Worm (Caenorhabditis elegans) whole organism, young adult: Measurements from ENCODE around the gene ZK353.3.

Source experiments
- C06A6.2 ChIP-seq: fragments of 200-800 bp; sonication (Bioruptor generic); conservative IDR thresholded peaks from 2 replicates; pipeline ENCODE4 v1.3.6; 2022; ENCODE audit warnings: missing genetic modification characterization, missing compliant biosample characterization
- C17E4.6 ChIP-seq: fragments of 200-800 bp; sonication (Bioruptor generic); IDR thresholded peaks from 2 replicates; pipeline ENCODE4 v1.3.6; 2022; ENCODE audit warnings: missing genetic modification reagents, missing genetic modification characterization, missing compliant biosample characterization
- F33H1.4 ChIP-seq: fragments of 200-800 bp; sonication (Bioruptor generic); IDR thresholded peaks from 2 replicates; pipeline ENCODE4 v1.3.6; 2022; ENCODE audit warnings: missing genetic modification reagents, missing genetic modification characterization, missing compliant biosample characterization
- F37B4.10 ChIP-seq: fragments of 200-800 bp; sonication (Bioruptor generic); IDR thresholded peaks from 2 replicates; pipeline ENCODE4 v1.3.6; 2022; ENCODE audit warnings: missing genetic modification characterization, missing compliant biosample characterization
- F52B5.7 ChIP-seq: sonication (generic microtip); optimal IDR thresholded peaks from 2 replicates; lab custom pipeline; 2016; ENCODE audit warnings: mild to moderate bottlenecking, missing genetic modification characterization, missing compliant biosample characterization
- T26A5.8 ChIP-seq: sonication (generic microtip); optimal IDR thresholded peaks from 2 replicates; lab custom pipeline; 2016; ENCODE audit warnings: missing genetic modification characterization, missing compliant biosample characterization
- Y95B8A.8 ChIP-seq: fragments of 200-800 bp; sonication (Bioruptor generic); IDR thresholded peaks from 2 replicates; pipeline ENCODE4 v1.3.6; 2022; ENCODE audit warnings: missing genetic modification reagents, missing genetic modification characterization, missing compliant biosample characterization
- akir-1 ChIP-seq: fragments of 200-800 bp; sonication (Bioruptor generic); optimal IDR thresholded peaks from 2 replicates; lab custom pipeline; 2018; ENCODE audit warnings: mild to moderate bottlenecking, missing genetic modification characterization, moderate library complexity, missing compliant biosample characterization
- aptf-3 ChIP-seq: fragments of 200-800 bp; sonication (Bioruptor generic); IDR thresholded peaks from 2 replicates; pipeline ENCODE4 v1.3.6; 2022; ENCODE audit warnings: missing genetic modification characterization, missing compliant biosample characterization
- bed-2 ChIP-seq: fragments of 200-800 bp; sonication (Bioruptor generic); IDR thresholded peaks from 2 replicates; pipeline ENCODE4 v1.3.6; 2022; ENCODE audit warnings: missing genetic modification reagents, missing genetic modification characterization, missing compliant biosample characterization
- ceh-40 ChIP-seq: fragments of 200-800 bp; sonication (Bioruptor generic); IDR thresholded peaks from 2 replicates; pipeline ENCODE4 v1.3.6; 2022; ENCODE audit warnings: missing genetic modification characterization, missing compliant biosample characterization
- ceh-91 ChIP-seq: fragments of 200-800 bp; sonication (Bioruptor generic); IDR thresholded peaks from 2 replicates; pipeline ENCODE4 v1.3.6; 2022; ENCODE audit warnings: missing genetic modification reagents, missing genetic modification characterization, missing compliant biosample characterization
- dpl-1 ChIP-seq: fragments of 150-350 bp; optimal IDR thresholded peaks from 2 replicates; lab custom pipeline; 2014; ENCODE audit warnings: missing biosample characterization, missing genetic modification reagents, missing genetic modification characterization
- efl-1 ChIP-seq: fragments of 150-350 bp; optimal IDR thresholded peaks from 2 replicates; lab custom pipeline; 2014; ENCODE audit warnings: missing biosample characterization, missing genetic modification reagents, missing genetic modification characterization
- egrh-3 ChIP-seq: fragments of 200-800 bp; sonication (Bioruptor generic); IDR thresholded peaks from 2 replicates; pipeline ENCODE4 v1.3.6; 2022; ENCODE audit warnings: missing genetic modification reagents, missing genetic modification characterization, missing compliant biosample characterization
- ekl-4 ChIP-seq: fragments of 200-800 bp; sonication (Bioruptor generic); IDR thresholded peaks from 2 replicates; pipeline ENCODE4 v1.3.6; 2022; ENCODE audit warnings: missing genetic modification reagents, missing genetic modification characterization, missing compliant biosample characterization
- fkh-3 ChIP-seq: sonication (generic microtip); optimal IDR thresholded peaks from 2 replicates; lab custom pipeline; 2016; ENCODE audit warnings: mild to moderate bottlenecking, missing genetic modification characterization, missing compliant biosample characterization
- hlh-26 ChIP-seq: fragments of 200-800 bp; sonication (Bioruptor generic); conservative IDR thresholded peaks from 2 replicates; pipeline ENCODE4 v1.3.6; 2022; ENCODE audit warnings: missing genetic modification reagents, missing genetic modification characterization, missing compliant biosample characterization
- hmg-20 ChIP-seq: fragments of 200-800 bp; sonication (Bioruptor generic); IDR thresholded peaks from 2 replicates; pipeline ENCODE4 v1.3.6; 2022; ENCODE audit warnings: missing genetic modification reagents, missing genetic modification characterization, missing compliant biosample characterization
- hsf-1 ChIP-seq: fragments of 200-800 bp; sonication (Bioruptor generic); IDR thresholded peaks from 2 replicates; pipeline ENCODE4 v1.3.6; 2022; ENCODE audit warnings: missing genetic modification reagents, missing genetic modification characterization, missing compliant biosample characterization
- let-607 ChIP-seq, 2 experiments: fragments of 200-800 bp in 1 of 2; sonication (Bioruptor generic) in 1 of 2; sonication (generic microtip) in 1 of 2; optimal IDR thresholded peaks; 2 replicates each; lab custom pipeline; 2016 to 2018; ENCODE audit warnings: mild to moderate bottlenecking in 2 of 2, missing compliant biosample characterization in 2 of 2, missing genetic modification characterization in 2 of 2, moderate library complexity in 2 of 2, missing genotype in 1 of 2
- lin-26 ChIP-seq: fragments of 200-800 bp; sonication (Bioruptor generic); IDR thresholded peaks from 2 replicates; pipeline ENCODE4 v1.3.6; 2022; ENCODE audit warnings: missing genetic modification reagents, missing genetic modification characterization, missing compliant biosample characterization
- lin-35 ChIP-seq, 3 experiments: fragments of 150-350 bp in 2 of 3; sonication (generic microtip) in 1 of 3; optimal IDR thresholded peaks; 2 replicates each; lab custom pipeline; 2014 to 2018; ENCODE audit warnings: missing biosample characterization in 3 of 3, missing genetic modification characterization in 3 of 3, missing genetic modification reagents in 3 of 3
- lin-40 ChIP-seq: sonication (generic microtip); optimal IDR thresholded peaks from 2 replicates; lab custom pipeline; 2016; ENCODE audit warnings: missing genetic modification characterization, mild to moderate bottlenecking, missing compliant biosample characterization, missing genotype, missing genetic modification reagents
- lin-54 ChIP-seq: fragments of 200-800 bp; sonication (Bioruptor generic); optimal IDR thresholded peaks from 2 replicates; lab custom pipeline; 2018; ENCODE audit warnings: mild to moderate bottlenecking, missing genetic modification characterization, missing compliant biosample characterization
- lsl-1 ChIP-seq: fragments of 200-800 bp; sonication (Bioruptor generic); optimal IDR thresholded peaks from 2 replicates; lab custom pipeline; 2018; ENCODE audit warnings: mild to moderate bottlenecking, missing genetic modification characterization, moderate library complexity, missing compliant biosample characterization
- madf-10 ChIP-seq: sonication (generic microtip); optimal IDR thresholded peaks from 2 replicates; lab custom pipeline; 2016; ENCODE audit warnings: mild to moderate bottlenecking, missing genetic modification characterization, missing compliant biosample characterization
- madf-3 ChIP-seq: fragments of 200-800 bp; sonication (Bioruptor generic); IDR thresholded peaks from 2 replicates; pipeline ENCODE4 v1.3.6; 2022; ENCODE audit warnings: missing genetic modification reagents, missing genetic modification characterization, missing compliant biosample characterization
- madf-6 ChIP-seq: fragments of 200-800 bp; sonication (Bioruptor generic); IDR thresholded peaks from 2 replicates; pipeline ENCODE4 v1.3.6; 2022; ENCODE audit warnings: missing genetic modification reagents, missing genetic modification characterization, missing compliant biosample characterization
- mel-28 ChIP-seq: sonication (generic microtip); optimal IDR thresholded peaks from 2 replicates; lab custom pipeline; 2016; ENCODE audit warnings: borderline replicate concordance, mild to moderate bottlenecking, missing genetic modification characterization, missing compliant biosample characterization
- mxl-1 ChIP-seq: sonication (generic microtip); optimal IDR thresholded peaks from 2 replicates; lab custom pipeline; 2016; ENCODE audit warnings: missing genetic modification characterization, missing compliant biosample characterization
- nfya-2 ChIP-seq: fragments of 200-800 bp; sonication (Bioruptor generic); IDR thresholded peaks from 2 replicates; pipeline ENCODE4 v1.3.6; 2022; ENCODE audit warnings: missing genetic modification reagents, missing genetic modification characterization, missing compliant biosample characterization
- nhr-179 ChIP-seq: sonication (generic microtip); optimal IDR thresholded peaks from 2 replicates; lab custom pipeline; 2016; ENCODE audit warnings: mild to moderate bottlenecking, missing genetic modification characterization, missing compliant biosample characterization
- repo-1 ChIP-seq: sonication (generic microtip); optimal IDR thresholded peaks from 2 replicates; lab custom pipeline; 2017; ENCODE audit warnings: mild to moderate bottlenecking, missing genetic modification characterization, missing compliant biosample characterization
- snpc-1.3 ChIP-seq: sonication (generic microtip); optimal IDR thresholded peaks from 2 replicates; lab custom pipeline; 2017; ENCODE audit warnings: missing genetic modification characterization, mild to moderate bottlenecking, missing compliant biosample characterization, antibody characterized with exemption, moderate library complexity, missing genotype, missing genetic modification reagents; ENCODE audit not compliant: insufficient read depth
- tlf-1 ChIP-seq: fragments of 200-800 bp; sonication (Bioruptor generic); optimal IDR thresholded peaks from 2 replicates; lab custom pipeline; 2018; ENCODE audit warnings: mild to moderate bottlenecking, missing genetic modification characterization, missing compliant biosample characterization
- unc-62 ChIP-seq: fragments of 150-350 bp; optimal IDR thresholded peaks from 2 replicates; lab custom pipeline; 2014; ENCODE audit warnings: missing biosample characterization, missing genetic modification reagents, missing genetic modification characterization
- ztf-18 ChIP-seq: sonication (generic microtip); optimal IDR thresholded peaks from 2 replicates; lab custom pipeline; 2016; ENCODE audit warnings: missing genotype, mild to moderate bottlenecking, missing genetic modification characterization, missing compliant biosample characterization
- ztf-25 ChIP-seq: fragments of 200-800 bp; sonication (Bioruptor generic); IDR thresholded peaks from 2 replicates; pipeline ENCODE4 v1.3.6; 2022; ENCODE audit warnings: missing genetic modification reagents, missing genetic modification characterization, missing compliant biosample characterization
- ztf-3 ChIP-seq: fragments of 200-800 bp; sonication (Bioruptor generic); optimal IDR thresholded peaks from 2 replicates; lab custom pipeline; 2018; ENCODE audit warnings: mild to moderate bottlenecking, missing genetic modification characterization, missing compliant biosample characterization
- ztf-6 ChIP-seq: fragments of 200-800 bp; sonication (Bioruptor generic); IDR thresholded peaks from 2 replicates; pipeline ENCODE4 v1.3.6; 2022; ENCODE audit warnings: missing genetic modification reagents, missing genetic modification characterization, missing compliant biosample characterization

ZK353.3 gene

ce11 chrIII:8363253-8364061 is 32.3 kb upstream of the ZK353.3 start, which contains the start of gene R05D3.3:
Gene R05D3.3 (plus strand): TSS chrIII:8364011.
- no peak for TF ChIP-seq hmg-20 (GFP tag; lab: Robert Waterston, UW)
- no peak for TF ChIP-seq ztf-6 (GFP tag; lab: Robert Waterston, UW)
- TF ChIP-seq repo-1 (tag; lab: Kevin White, UChicago): no peak
- TF ChIP-seq lsl-1: peak; percentile 74
- TF ChIP-seq F37B4.10 (GFP tag; lab: Robert Waterston, UW): no peak
- no peak for TF ChIP-seq tlf-1
- peak; percentile 55; the same call in 1 of the 2 replicates for TF ChIP-seq F33H1.4 (GFP tag; lab: Robert Waterston, UW)
- peak; percentile 44 for TF ChIP-seq madf-6
- peak; percentile 1 for TF ChIP-seq efl-1 (GFP tag; lab: Kevin White, UChicago)
- no peak for TF ChIP-seq mxl-1 (tag; lab: Kevin White, UChicago)
- peak; percentile 84 for TF ChIP-seq ceh-91 (GFP tag; lab: Robert Waterston, UW)

DNA sequence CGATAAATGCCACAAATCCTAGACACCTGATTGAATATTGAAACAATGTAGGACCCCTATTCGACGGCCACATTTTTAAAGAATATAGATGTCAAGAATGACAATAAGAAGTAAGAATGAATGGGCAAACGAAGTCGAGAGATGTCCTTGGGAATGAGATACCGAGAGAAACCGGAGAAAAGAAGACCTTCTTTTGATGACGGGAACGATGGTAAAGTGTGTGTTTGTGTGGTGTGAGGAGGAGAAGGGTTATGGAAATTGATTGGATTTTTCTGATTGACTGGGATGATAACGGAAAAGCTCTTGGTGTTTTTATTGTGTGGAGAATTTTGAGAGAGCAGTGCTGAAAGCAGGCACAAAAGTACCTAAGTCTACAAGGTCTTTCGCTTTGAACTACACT is 27.2 kb upstream of the ZK353.3 start, which contains the start of gene R05D3.9:
R05D3.9 (minus strand) TSS at position 101 of the 400 bp plus-strand sequence.
- no peak for TF ChIP-seq hlh-26
- TF ChIP-seq ztf-18: no peak

ce11 chrIII:8369172-8369571 is 26.6 kb upstream of the ZK353.3 start:
- no peak for TF ChIP-seq mel-28 (tag; lab: Kevin White, UChicago)
- no peak for TF ChIP-seq akir-1 (GFP tag; lab: Kevin White, UChicago)
- no peak for TF ChIP-seq lin-54 (GFP tag; lab: Kevin White, UChicago)
- TF ChIP-seq ekl-4 (GFP tag; lab: Robert Waterston, UW): no peak
- TF ChIP-seq fkh-3: no peak
- TF ChIP-seq aptf-3 (GFP tag; lab: Robert Waterston, UW): no peak
- TF ChIP-seq ceh-40 (GFP tag; lab: Robert Waterston, UW): no peak
- no peak for TF ChIP-seq ztf-3
- TF ChIP-seq let-607 (tag; optimal IDR thresholded peaks at IDR 0.05; lab: Kevin White, UChicago): no peak

DNA sequence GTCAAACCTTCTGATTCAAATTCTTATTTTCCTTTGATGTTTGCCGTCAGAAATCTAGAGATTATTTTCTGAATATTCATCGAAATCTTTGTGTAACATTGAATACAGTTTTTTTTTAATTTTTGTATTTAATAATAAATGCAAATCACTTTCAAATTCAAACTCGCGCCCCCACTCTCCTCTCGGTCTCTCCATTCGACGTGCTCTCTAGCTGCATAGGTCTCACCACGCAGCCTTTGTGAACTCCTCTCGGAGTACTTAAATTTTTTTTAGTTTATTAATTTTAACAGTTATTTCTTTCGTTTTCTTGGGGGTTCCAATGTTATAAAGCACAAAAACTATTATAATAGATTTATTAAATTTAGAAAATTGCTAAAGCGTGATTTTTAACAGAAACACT is 25.6 kb upstream of the ZK353.3 start:
- TF ChIP-seq madf-6 (peak; percentile 28; the same call in 1 of the 2 replicates), let-607 (tag; optimal IDR thresholded peaks at IDR 0.05; lab: Kevin White, UChicago) (no peak), madf-10 (no peak), dpl-1 (GFP tag; lab: Kevin White, UChicago) (no peak), repo-1 (tag; lab: Kevin White, UChicago) (no peak), ztf-25 (no peak), snpc-1.3 (tag; lab: Kevin White, UChicago) (peak; percentile 54), lin-40 (tag; lab: Kevin White, UChicago) (no peak), bed-2 (GFP tag; lab: Robert Waterston, UW) (no peak), egrh-3 (GFP tag; lab: Robert Waterston, UW) (no peak), F33H1.4 (GFP tag; lab: Robert Waterston, UW) (peak; percentile 69), T26A5.8 (tag; lab: Kevin White, UChicago) (no peak), F52B5.7 (no peak), lin-54 (GFP tag; lab: Kevin White, UChicago) (peak; percentile 64), nhr-179 (tag; lab: Kevin White, UChicago) (no peak), lin-26 (GFP tag; lab: Robert Waterston, UW) (no peak), unc-62 (GFP tag; lab: Kevin White, UChicago) (no peak), efl-1 (GFP tag; lab: Kevin White, UChicago) (peak; percentile 60), lin-35 (GFP tag; optimal IDR thresholded peaks at IDR 0.05; lab: Kevin White, UChicago) (no peak), C17E4.6 (no peak), ztf-3 (no peak), hmg-20 (GFP tag; lab: Robert Waterston, UW) (no peak), hsf-1 (GFP tag; lab: Robert Waterston, UW) (no peak), fkh-3 (no peak), nfya-2 (GFP tag; lab: Robert Waterston, UW) (no peak), C06A6.2 (GFP tag; lab: Robert Waterston, UW) (no peak), madf-3 (GFP tag; lab: Robert Waterston, UW) (no peak), aptf-3 (GFP tag; lab: Robert Waterston, UW) (no peak), lsl-1 (peak; percentile 38), Y95B8A.8 (no peak)
